Fruit fly (Drosophila melanogaster) whole organism, embryonic: ENCODE data around the gene CG10185.
A peak's percentile ranks its signal among the peaks of the same experiment; 100 is the strongest.

Experiments used
- Aef1 ChIP-seq: fragments of 200-800 bp; sonication (Bioruptor generic); IDR thresholded peaks from 3 replicates; pipeline ENCODE4 v1.3.6; 2022; ENCODE audit warnings: missing biosample characterization, missing genetic modification characterization
- Atf3 ChIP-seq: fragments of 200-800 bp; sonication (Bioruptor generic); optimal IDR thresholded peaks from 3 replicates; lab custom pipeline; 2016; ENCODE audit warnings: missing biosample characterization, missing genetic modification characterization
- CG10147 ChIP-seq: fragments of 200-800 bp; sonication (Bioruptor generic); optimal IDR thresholded peaks from 2 replicates; lab custom pipeline; 2019; ENCODE audit warnings: missing biosample characterization, mild to moderate bottlenecking, missing genetic modification characterization, moderate library complexity
- CG10274 ChIP-seq: fragments of 200-800 bp; sonication (Bioruptor generic); optimal IDR thresholded peaks from 3 replicates; lab custom pipeline; 2017; ENCODE audit warnings: missing biosample characterization, mild to moderate bottlenecking, missing genetic modification characterization
- CG10654 ChIP-seq: fragments of 200-800 bp; sonication (Bioruptor generic); optimal IDR thresholded peaks from 2 replicates; lab custom pipeline; 2016; ENCODE audit warnings: missing biosample characterization, missing genetic modification characterization
- CG11456 ChIP-seq: fragments of 200-800 bp; sonication (Bioruptor generic); IDR thresholded peaks from 3 replicates; pipeline ENCODE4 v1.3.6; 2022; ENCODE audit warnings: missing biosample characterization, missing genetic modification characterization
- CG12659 ChIP-seq: fragments of 200-800 bp; sonication (Bioruptor generic); optimal IDR thresholded peaks from 3 replicates; lab custom pipeline; 2017; ENCODE audit warnings: mild to moderate bottlenecking, missing biosample characterization, missing genetic modification reagents, missing genetic modification characterization
- CG12744 ChIP-seq: fragments of 200-800 bp; sonication (Bioruptor generic); optimal IDR thresholded peaks from 2 replicates; lab custom pipeline; 2016; ENCODE audit warnings: missing biosample characterization, missing genetic modification characterization
- CG14667 ChIP-seq: fragments of 200-800 bp; sonication (Bioruptor generic); IDR thresholded peaks from 2 replicates; pipeline ENCODE4 v1.3.6; 2022; ENCODE audit warnings: missing biosample characterization, missing genetic modification characterization
- CG14710 ChIP-seq: fragments of 200-800 bp; sonication (Bioruptor generic); optimal IDR thresholded peaks from 3 replicates; lab custom pipeline; 2019; ENCODE audit warnings: missing biosample characterization, mild to moderate bottlenecking, missing genetic modification characterization, moderate library complexity
- CG1602 ChIP-seq: fragments of 200-800 bp; sonication (Bioruptor generic); optimal IDR thresholded peaks from 3 replicates; lab custom pipeline; 2016; ENCODE audit warnings: missing biosample characterization, missing genetic modification characterization
- CG16813 ChIP-seq: fragments of 200-800 bp; sonication (Bioruptor generic); IDR thresholded peaks from 3 replicates; pipeline ENCODE4 v1.3.6; 2022; ENCODE audit warnings: missing biosample characterization, missing genetic modification characterization; ENCODE audit not compliant: partially characterized antibody
- CG2120 ChIP-seq: fragments of 200-800 bp; sonication (Bioruptor generic); optimal IDR thresholded peaks from 3 replicates; lab custom pipeline; 2016; ENCODE audit warnings: missing biosample characterization, missing genetic modification characterization
- CG2875 ChIP-seq: fragments of 200-800 bp; sonication (Bioruptor generic); optimal IDR thresholded peaks from 2 replicates; lab custom pipeline; 2017; ENCODE audit warnings: missing biosample characterization, mild to moderate bottlenecking, missing genetic modification characterization, missing genetic modification reagents
- CG30403 ChIP-seq: fragments of 200-800 bp; sonication (Bioruptor generic); optimal IDR thresholded peaks from 3 replicates; lab custom pipeline; 2016; ENCODE audit warnings: missing biosample characterization, missing genetic modification characterization
- CG4404 ChIP-seq: fragments of 200-800 bp; sonication (Bioruptor generic); IDR thresholded peaks from 2 replicates; pipeline ENCODE4 v1.3.6; 2022; ENCODE audit warnings: missing biosample characterization, missing genetic modification characterization
- CG9215 ChIP-seq: fragments of 200-800 bp; sonication (Bioruptor generic); IDR thresholded peaks from 2 replicates; pipeline ENCODE4 v1.3.6; 2022; ENCODE audit warnings: missing biosample characterization, missing genetic modification characterization
- CG9932 ChIP-seq: fragments of 200-800 bp; sonication (Bioruptor generic); IDR thresholded peaks from 2 replicates; pipeline ENCODE4 v1.3.6; 2022; ENCODE audit warnings: missing biosample characterization, missing genetic modification characterization
- Deaf1 ChIP-seq: fragments of 200-800 bp; optimal IDR thresholded peaks from 3 replicates; lab custom pipeline; 2019; ENCODE audit warnings: missing biosample characterization, mild to moderate bottlenecking, missing genetic modification characterization, moderate library complexity
- Dip2 ChIP-seq: fragments of 200-800 bp; sonication (Bioruptor generic); IDR thresholded peaks from 2 replicates; pipeline ENCODE4 v1.3.6; 2022; ENCODE audit warnings: missing biosample characterization, missing genetic modification characterization
- Dll ChIP-seq: fragments of 200-800 bp; sonication (Bioruptor generic); IDR thresholded peaks from 4 replicates; pipeline ENCODE4 v1.3.6; 2022; ENCODE audit warnings: missing biosample characterization, missing genetic modification characterization; ENCODE audit not compliant: partially characterized antibody
- Elba2 ChIP-seq: fragments of 200-800 bp; sonication (Bioruptor generic); optimal IDR thresholded peaks from 3 replicates; lab custom pipeline; 2016; ENCODE audit warnings: missing biosample characterization, missing genetic modification characterization
- Fer2 ChIP-seq: fragments of 200-800 bp; sonication (Bioruptor generic); optimal IDR thresholded peaks from 2 replicates; lab custom pipeline; 2018; ENCODE audit warnings: missing biosample characterization, mild to moderate bottlenecking, missing genetic modification characterization, moderate library complexity
- Fer3 ChIP-seq: fragments of 200-800 bp; sonication (Bioruptor generic); optimal IDR thresholded peaks from 2 replicates; lab custom pipeline; 2018; ENCODE audit warnings: missing biosample characterization, mild to moderate bottlenecking, missing genetic modification characterization, moderate library complexity
- HmgZ ChIP-seq: fragments of 200-800 bp; sonication (Bioruptor generic); optimal IDR thresholded peaks from 2 replicates; lab custom pipeline; 2018; ENCODE audit warnings: missing biosample characterization, mild to moderate bottlenecking, missing genetic modification characterization
- Hr51 ChIP-seq, 2 experiments: fragments of 200-800 bp; sonication (Bioruptor generic); optimal IDR thresholded peaks; 2 replicates in 1 of 2; 3 replicates in 1 of 2; lab custom pipeline; 2016 to 2018; ENCODE audit warnings: missing biosample characterization in 2 of 2, missing genetic modification characterization in 2 of 2, mild to moderate bottlenecking in 1 of 2, moderate library complexity in 1 of 2
- NC2β ChIP-seq: fragments of 200-800 bp; sonication (Bioruptor generic); optimal IDR thresholded peaks from 2 replicates; lab custom pipeline; 2016; ENCODE audit warnings: missing biosample characterization, missing genetic modification characterization
- Ptx1 ChIP-seq: fragments of 200-800 bp; sonication (Bioruptor generic); IDR thresholded peaks from 2 replicates; pipeline ENCODE4 v1.3.6; 2022; ENCODE audit warnings: missing biosample characterization, missing genetic modification characterization
- Scr ChIP-seq: fragments of 200-800 bp; sonication (Bioruptor generic); IDR thresholded peaks from 2 replicates; pipeline ENCODE4 v1.3.6; 2022; ENCODE audit warnings: missing biosample characterization, missing genetic modification characterization; ENCODE audit not compliant: partially characterized antibody
- br ChIP-seq: fragments of >200 bp; optimal IDR thresholded peaks from 2 replicates; lab custom pipeline; 2017
- cato ChIP-seq: fragments of 200-800 bp; sonication (Bioruptor generic); optimal IDR thresholded peaks from 2 replicates; lab custom pipeline; 2016; ENCODE audit warnings: missing biosample characterization, missing genetic modification characterization, borderline replicate concordance
- caup ChIP-seq: fragments of 200-800 bp; sonication (Bioruptor generic); optimal IDR thresholded peaks from 3 replicates; lab custom pipeline; 2017; ENCODE audit warnings: missing biosample characterization, mild to moderate bottlenecking, missing genetic modification characterization, moderate library complexity; ENCODE audit not compliant: severe bottlenecking
- da ChIP-seq: fragments of 200-800 bp; sonication (Bioruptor generic); optimal IDR thresholded peaks from 2 replicates; lab custom pipeline; 2016; ENCODE audit warnings: missing biosample characterization, missing genetic modification characterization
- dm ChIP-seq: fragments of 200-800 bp; sonication (Bioruptor generic); optimal IDR thresholded peaks from 3 replicates; lab custom pipeline; 2016; ENCODE audit warnings: missing biosample characterization, missing genetic modification characterization
- ewg ChIP-seq: fragments of 200-800 bp; sonication (Bioruptor generic); optimal IDR thresholded peaks from 3 replicates; lab custom pipeline; 2017; ENCODE audit warnings: mild to moderate bottlenecking, missing biosample characterization, missing genetic modification reagents, missing genetic modification characterization
- gfzf ChIP-seq: fragments of 200-800 bp; sonication (Bioruptor generic); optimal IDR thresholded peaks from 2 replicates; lab custom pipeline; 2016; ENCODE audit warnings: missing biosample characterization, mild to moderate bottlenecking, missing genetic modification characterization, moderate library complexity
- gro ChIP-seq: fragments of 200-800 bp; sonication (Bioruptor generic); optimal IDR thresholded peaks from 2 replicates; lab custom pipeline; 2016; ENCODE audit warnings: missing biosample characterization, missing genetic modification characterization
- klu ChIP-seq: fragments of 200-800 bp; sonication (Bioruptor generic); IDR thresholded peaks from 2 replicates; pipeline ENCODE4 v1.3.6; 2022; ENCODE audit warnings: missing biosample characterization, missing genetic modification characterization
- p53 ChIP-seq: fragments of 200-800 bp; sonication (Bioruptor generic); optimal IDR thresholded peaks from 2 replicates; lab custom pipeline; 2016; ENCODE audit warnings: missing biosample characterization, missing genetic modification characterization
- pros ChIP-seq: fragments of 200-800 bp; sonication (Bioruptor generic); optimal IDR thresholded peaks from 3 replicates; lab custom pipeline; 2019; ENCODE audit warnings: missing biosample characterization, mild to moderate bottlenecking, missing genetic modification characterization, moderate library complexity
- ranshi ChIP-seq: fragments of 200-800 bp; sonication (Bioruptor generic); IDR thresholded peaks from 2 replicates; pipeline ENCODE4 v1.3.6; 2022; ENCODE audit warnings: missing biosample characterization, missing genetic modification characterization
- rib ChIP-seq: fragments of 200-800 bp; sonication (Bioruptor generic); IDR thresholded peaks from 2 replicates; pipeline ENCODE4 v1.3.6; 2022; ENCODE audit warnings: missing biosample characterization, missing genetic modification characterization
- seq ChIP-seq: fragments of 200-800 bp; sonication (Bioruptor generic); IDR thresholded peaks from 2 replicates; pipeline ENCODE4 v1.3.6; 2022; ENCODE audit warnings: missing biosample characterization, missing genetic modification characterization
- sna ChIP-seq: fragments of 200-800 bp; sonication (Bioruptor generic); IDR thresholded peaks from 2 replicates; pipeline ENCODE4 v1.3.6; 2022; ENCODE audit warnings: missing biosample characterization, missing genetic modification characterization; ENCODE audit not compliant: partially characterized antibody
- so ChIP-seq: fragments of 200-800 bp; sonication (Bioruptor generic); IDR thresholded peaks from 3 replicates; pipeline ENCODE4 v1.3.6; 2022; ENCODE audit warnings: missing biosample characterization, missing genetic modification characterization
- tap ChIP-seq: fragments of 200-800 bp; optimal IDR thresholded peaks from 3 replicates; lab custom pipeline; 2019; ENCODE audit warnings: missing biosample characterization, mild to moderate bottlenecking, missing genetic modification characterization, moderate library complexity
- tll ChIP-seq, 2 experiments: fragments of 200-800 bp in 1 of 2; fragments of >200 bp in 1 of 2; sonication (Bioruptor generic) in 1 of 2; optimal IDR thresholded peaks; 2 replicates each; lab custom pipeline; 2017 to 2019; ENCODE audit warnings: missing biosample characterization in 2 of 2, missing genetic modification characterization in 2 of 2, mild to moderate bottlenecking in 1 of 2, moderate library complexity in 1 of 2
- ttk ChIP-seq: fragments of 200-800 bp; sonication (Bioruptor generic); IDR thresholded peaks from 2 replicates; pipeline ENCODE4 v2.1.2; 2022; ENCODE audit warnings: missing biosample characterization, missing genetic modification characterization
- z ChIP-seq: fragments of 200-800 bp; sonication (Bioruptor generic); IDR thresholded peaks from 3 replicates; pipeline ENCODE4 v1.3.6; 2022; ENCODE audit warnings: missing biosample characterization, missing genetic modification characterization

Gene CG10185

DNA sequence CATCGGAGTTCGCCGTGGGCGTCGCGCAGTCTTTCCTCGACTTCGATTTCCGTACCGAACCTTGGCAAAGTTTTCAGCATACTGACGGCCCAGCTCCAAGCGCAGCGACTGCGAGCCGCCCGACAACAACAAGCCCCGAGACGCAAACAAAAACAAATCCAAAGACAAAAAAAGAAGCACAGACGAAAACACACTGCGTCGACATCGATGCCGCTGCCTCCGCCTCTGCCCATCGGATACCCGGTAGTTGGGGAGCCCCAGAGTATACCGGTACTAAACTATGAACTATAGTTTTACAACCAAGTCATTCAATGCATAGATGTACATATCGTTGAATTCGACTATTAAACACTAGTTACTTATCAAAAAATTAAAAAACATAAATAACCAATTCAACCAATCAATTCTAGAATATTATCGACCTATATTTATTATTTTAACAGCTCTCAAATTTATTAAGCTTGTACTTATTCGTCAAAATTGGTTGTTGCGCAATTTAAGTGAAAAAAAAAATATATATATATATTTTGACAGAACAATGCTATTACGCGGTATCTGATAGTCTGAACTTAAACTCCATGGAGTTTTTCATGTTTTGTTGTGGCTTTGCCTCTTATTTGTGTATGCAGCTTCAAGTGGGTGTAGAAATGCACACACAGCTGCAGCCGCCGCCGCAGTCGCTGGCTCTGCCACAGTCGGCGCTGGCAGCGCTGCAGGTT, 26.8 kb upstream of the CG10185 start (continued):
- no peak for TF ChIP-seq gfzf (GFP tag; lab: Kevin White, UChicago)
- TF ChIP-seq Deaf1 (tag; lab: Kevin White, UChicago): peak; percentile 47
- 0 out of 2 replicates have a peak, but pooled peaks have one; percentile 19 for TF ChIP-seq CG9932
- TF ChIP-seq ewg (GFP tag; lab: Kevin White, UChicago): peak; percentile 74
- TF ChIP-seq gro (GFP tag; lab: Kevin White, UChicago): no peak
- no peak for TF ChIP-seq seq (GFP tag; lab: Robert Waterston, UW)
- no peak for TF ChIP-seq Elba2 (GFP tag; lab: Kevin White, UChicago)
- TF ChIP-seq CG4404 (GFP tag; lab: Robert Waterston, UW): peak; percentile 28; the same call in 1 of the 2 replicates
- TF ChIP-seq z: no peak
- no peak; the same call in 1 of the 3 replicates for TF ChIP-seq so (GFP tag; lab: Robert Waterston, UW)
- no peak for TF ChIP-seq Atf3
- no peak for TF ChIP-seq CG2120 (GFP tag; lab: Kevin White, UChicago)
- TF ChIP-seq da (GFP tag; lab: Kevin White, UChicago): no peak
- peak; percentile 69 for TF ChIP-seq CG10654 (GFP tag; lab: Kevin White, UChicago)
- TF ChIP-seq dm (GFP tag; lab: Kevin White, UChicago): no peak
- peak; percentile 81 for TF ChIP-seq CG12659
- no peak for TF ChIP-seq CG12744
- peak; percentile 78 for TF ChIP-seq Ptx1
- TF ChIP-seq CG10274 (GFP tag; lab: Kevin White, UChicago): no peak
- TF ChIP-seq CG2875 (GFP tag; lab: Kevin White, UChicago): peak; percentile 80
- TF ChIP-seq p53 (GFP tag; lab: Kevin White, UChicago): no peak
- no peak for TF ChIP-seq Scr (GFP tag; lab: Robert Waterston, UW)
- TF ChIP-seq CG1602 (GFP tag; lab: Kevin White, UChicago): peak; percentile 73
- peak; percentile 87 for TF ChIP-seq CG30403 (GFP tag; lab: Kevin White, UChicago)
- no peak for TF ChIP-seq sna (GFP tag; lab: Robert Waterston, UW)
- TF ChIP-seq caup: peak; percentile 30
- TF ChIP-seq Aef1 (GFP tag; lab: Robert Waterston, UW): no peak
- TF ChIP-seq Fer3 (tag; lab: Kevin White, UChicago): peak; percentile 40
- no peak for TF ChIP-seq Dll (GFP tag; lab: Robert Waterston, UW)
- TF ChIP-seq Fer2 (tag; lab: Kevin White, UChicago): no peak
- no peak for TF ChIP-seq CG11456 (GFP tag; lab: Robert Waterston, UW)
- no peak for TF ChIP-seq CG10147 (GFP tag; lab: Kevin White, UChicago)
- TF ChIP-seq klu (GFP tag; lab: Robert Waterston, UW): no peak
- TF ChIP-seq ttk (GFP tag; lab: Robert Waterston, UW): no peak; the same call in none of the 2 replicates
- TF ChIP-seq NC2β (GFP tag; lab: Kevin White, UChicago): peak; percentile 20
- TF ChIP-seq Hr51 (GFP tag; optimal IDR thresholded peaks at IDR 0.05; lab: Kevin White, UChicago): peak in 1 of 2 experiments; percentile 88
- TF ChIP-seq tap (tag; lab: Kevin White, UChicago): no peak
- no peak for TF ChIP-seq CG16813 (GFP tag; lab: Robert Waterston, UW)
- TF ChIP-seq CG14667 (GFP tag; lab: Robert Waterston, UW): 0 out of 2 replicates have a peak, but pooled peaks have one; percentile 46
- TF ChIP-seq cato (GFP tag; lab: Kevin White, UChicago): peak; percentile 46
- no peak for TF ChIP-seq pros
- TF ChIP-seq CG9215: no peak
- no peak for TF ChIP-seq rib (GFP tag; lab: Robert Waterston, UW)
- no peak for TF ChIP-seq br (lab: Kevin White, UChicago)
- peak; percentile 91 for TF ChIP-seq CG14710 (tag; lab: Kevin White, UChicago)
- no peak for TF ChIP-seq ranshi
- no peak for TF ChIP-seq HmgZ (tag; lab: Kevin White, UChicago)
- TF ChIP-seq tll (GFP tag; optimal IDR thresholded peaks at IDR 0.05; lab: Kevin White, UChicago): no peak
- no peak for TF ChIP-seq Dip2
